Fruit fly (Drosophila melanogaster): ENCODE results near the gene Vha16-3.

- no peak for TF ChIP-seq ttk (optimal IDR thresholded peaks at IDR 0.05)
- no peak for TF ChIP-seq Sin3A (optimal IDR thresholded peaks at IDR 0.05)
- TF ChIP-seq h (optimal IDR thresholded peaks at IDR 0.05), result no peak
- TF ChIP-seq psq (optimal IDR thresholded peaks at IDR 0.05), result no peak
- no peak for TF ChIP-seq Myc (optimal IDR thresholded peaks at IDR 0.05)
Measured at dm6 chr3L:11434112-11434511, 39.0 kb upstream of the Vha16-3 start.

Measured in Kc167 (cell line).